Fruit fly (Drosophila melanogaster) whole organism, embryonic: Measurements from ENCODE around the gene Spn38F.

Source experiments
- Aef1 ChIP-seq: fragments of 200-800 bp; sonication (Bioruptor generic); IDR thresholded peaks from 3 replicates; pipeline ENCODE4 v1.3.6; 2022; ENCODE audit warnings: missing biosample characterization, missing genetic modification characterization
- C15 ChIP-seq: fragments of 200-800 bp; sonication (Bioruptor generic); IDR thresholded peaks from 3 replicates; pipeline ENCODE4 v1.3.6; 2022; ENCODE audit warnings: missing biosample characterization, missing genetic modification characterization
- CG12104 ChIP-seq: fragments of 200-800 bp; sonication (Bioruptor generic); optimal IDR thresholded peaks from 3 replicates; lab custom pipeline; 2016; ENCODE audit warnings: missing biosample characterization, missing genetic modification characterization
- CG12659 ChIP-seq: fragments of 200-800 bp; sonication (Bioruptor generic); optimal IDR thresholded peaks from 3 replicates; lab custom pipeline; 2017; ENCODE audit warnings: mild to moderate bottlenecking, missing biosample characterization, missing genetic modification reagents, missing genetic modification characterization
- CG14860 ChIP-seq: fragments of 200-800 bp; sonication (Bioruptor generic); IDR thresholded peaks from 3 replicates; pipeline ENCODE4 v1.3.6; 2022; ENCODE audit warnings: missing biosample characterization, missing genetic modification characterization; ENCODE audit not compliant: partially characterized antibody
- CG1529 ChIP-seq: fragments of 200-800 bp; sonication (Bioruptor generic); optimal IDR thresholded peaks from 3 replicates; lab custom pipeline; 2018; ENCODE audit warnings: missing biosample characterization, missing genetic modification characterization
- CG16815 ChIP-seq: fragments of 200-800 bp; sonication (Bioruptor generic); optimal IDR thresholded peaks from 3 replicates; lab custom pipeline; 2017; ENCODE audit warnings: missing biosample characterization, mild to moderate bottlenecking, missing genetic modification characterization
- CG17359 ChIP-seq: fragments of 200-800 bp; sonication (Bioruptor generic); optimal IDR thresholded peaks from 3 replicates; lab custom pipeline; 2018; ENCODE audit warnings: missing biosample characterization, mild to moderate bottlenecking, missing genetic modification characterization, moderate library complexity
- CG2712 ChIP-seq: fragments of 200-800 bp; optimal IDR thresholded peaks from 3 replicates; lab custom pipeline; 2019; ENCODE audit warnings: missing biosample characterization, mild to moderate bottlenecking, missing genetic modification characterization, moderate library complexity
- CG34376 ChIP-seq: fragments of 200-800 bp; sonication (Bioruptor generic); optimal IDR thresholded peaks from 2 replicates; lab custom pipeline; 2018; ENCODE audit warnings: missing biosample characterization, mild to moderate bottlenecking, missing genetic modification characterization
- CG3838 ChIP-seq: fragments of 200-800 bp; sonication (Bioruptor generic); optimal IDR thresholded peaks from 3 replicates; lab custom pipeline; 2016; ENCODE audit warnings: missing biosample characterization, missing genetic modification characterization
- CG3995 ChIP-seq: fragments of 200-800 bp; sonication (Bioruptor generic); optimal IDR thresholded peaks from 3 replicates; lab custom pipeline; 2016; ENCODE audit warnings: missing biosample characterization, missing genetic modification characterization
- CG4328 ChIP-seq: fragments of 200-800 bp; sonication (Bioruptor generic); optimal IDR thresholded peaks from 3 replicates; lab custom pipeline; 2017; ENCODE audit warnings: missing biosample characterization, missing genetic modification reagents, missing genetic modification characterization
- CG4730 ChIP-seq: fragments of 200-800 bp; sonication (Bioruptor generic); IDR thresholded peaks from 2 replicates; pipeline ENCODE4 v1.3.6; 2022; ENCODE audit warnings: missing biosample characterization, missing genetic modification characterization
- CG6654 ChIP-seq: fragments of 200-800 bp; sonication (Bioruptor generic); optimal IDR thresholded peaks from 2 replicates; lab custom pipeline; 2017; ENCODE audit warnings: missing biosample characterization, mild to moderate bottlenecking, missing genetic modification characterization
- CG6854 ChIP-seq: fragments of 200-800 bp; sonication (Bioruptor generic); optimal IDR thresholded peaks from 3 replicates; lab custom pipeline; 2017; ENCODE audit warnings: missing biosample characterization, mild to moderate bottlenecking, missing genetic modification characterization
- CG8089 ChIP-seq: fragments of 200-800 bp; sonication (Bioruptor generic); optimal IDR thresholded peaks from 3 replicates; lab custom pipeline; 2016; ENCODE audit warnings: missing biosample characterization, missing genetic modification characterization
- CG8290 ChIP-seq, 3 experiments: fragments of 200-800 bp; sonication (Bioruptor generic); optimal IDR thresholded peaks; 2 replicates each; lab custom pipeline; 2016 to 2019; ENCODE audit warnings: missing biosample characterization in 3 of 3, missing genetic modification characterization in 3 of 3, mild to moderate bottlenecking in 2 of 3, moderate library complexity in 1 of 3
- CG8765 ChIP-seq: fragments of 200-800 bp; sonication (Bioruptor generic); IDR thresholded peaks from 2 replicates; pipeline ENCODE4 v1.3.6; 2022; ENCODE audit warnings: missing biosample characterization, missing genetic modification characterization
- CG9727 ChIP-seq: fragments of 200-800 bp; sonication (Bioruptor generic); optimal IDR thresholded peaks from 3 replicates; lab custom pipeline; 2017; ENCODE audit warnings: missing biosample characterization, mild to moderate bottlenecking, missing genetic modification characterization
- CG9817 ChIP-seq: fragments of 200-800 bp; sonication (Bioruptor generic); optimal IDR thresholded peaks from 2 replicates; lab custom pipeline; 2018; ENCODE audit warnings: missing biosample characterization, mild to moderate bottlenecking, missing genetic modification characterization, moderate library complexity
- Dip3 ChIP-seq: fragments of 200-800 bp; sonication (Bioruptor generic); optimal IDR thresholded peaks from 3 replicates; lab custom pipeline; 2016; ENCODE audit warnings: missing biosample characterization, missing genetic modification characterization
- Fer2 ChIP-seq: fragments of 200-800 bp; sonication (Bioruptor generic); optimal IDR thresholded peaks from 2 replicates; lab custom pipeline; 2018; ENCODE audit warnings: missing biosample characterization, mild to moderate bottlenecking, missing genetic modification characterization, moderate library complexity
- MTF-1 ChIP-seq: fragments of 200-800 bp; sonication (Bioruptor generic); optimal IDR thresholded peaks from 2 replicates; lab custom pipeline; 2018; ENCODE audit warnings: missing biosample characterization, mild to moderate bottlenecking, missing genetic modification characterization, borderline replicate concordance
- Oaz ChIP-seq: fragments of 200-800 bp; sonication (Bioruptor generic); IDR thresholded peaks from 2 replicates; pipeline ENCODE4 v1.3.6; 2022; ENCODE audit warnings: missing biosample characterization, missing genetic modification characterization
- Poxn ChIP-seq: fragments of 200-800 bp; sonication (Bioruptor generic); IDR thresholded peaks from 2 replicates; pipeline ENCODE4 v1.3.6; 2022; ENCODE audit warnings: missing biosample characterization, missing genetic modification characterization
- ac ChIP-seq: fragments of 200-800 bp; sonication (Bioruptor generic); optimal IDR thresholded peaks from 3 replicates; lab custom pipeline; 2017; ENCODE audit warnings: missing biosample characterization, mild to moderate bottlenecking, missing genetic modification characterization
- ato ChIP-seq: fragments of 200-800 bp; sonication (Bioruptor generic); IDR thresholded peaks from 2 replicates; pipeline ENCODE4 v1.3.6; 2022; ENCODE audit warnings: missing biosample characterization, missing genetic modification characterization; ENCODE audit not compliant: partially characterized antibody
- caup ChIP-seq: fragments of 200-800 bp; sonication (Bioruptor generic); optimal IDR thresholded peaks from 3 replicates; lab custom pipeline; 2017; ENCODE audit warnings: missing biosample characterization, mild to moderate bottlenecking, missing genetic modification characterization, moderate library complexity; ENCODE audit not compliant: severe bottlenecking
- chn ChIP-seq: fragments of 200-800 bp; sonication (Bioruptor generic); optimal IDR thresholded peaks from 2 replicates; lab custom pipeline; 2016; ENCODE audit warnings: missing biosample characterization, missing genetic modification characterization
- dati ChIP-seq: fragments of 200-800 bp; sonication (Bioruptor generic); IDR thresholded peaks from 2 replicates; pipeline ENCODE4 v1.3.6; 2022; ENCODE audit warnings: missing biosample characterization, missing genetic modification characterization
- gce ChIP-seq: fragments of 200-800 bp; sonication (Bioruptor generic); IDR thresholded peaks from 3 replicates; pipeline ENCODE4 v1.3.6; 2022; ENCODE audit warnings: missing biosample characterization, missing genetic modification characterization
- gcm ChIP-seq: fragments of 200-800 bp; sonication (Bioruptor generic); optimal IDR thresholded peaks from 2 replicates; lab custom pipeline; 2019; ENCODE audit warnings: missing biosample characterization, mild to moderate bottlenecking, missing genetic modification characterization, moderate library complexity
- gfzf ChIP-seq: fragments of 200-800 bp; sonication (Bioruptor generic); optimal IDR thresholded peaks from 2 replicates; lab custom pipeline; 2016; ENCODE audit warnings: missing biosample characterization, mild to moderate bottlenecking, missing genetic modification characterization, moderate library complexity
- ham ChIP-seq: fragments of 200-800 bp; sonication (Bioruptor generic); IDR thresholded peaks from 2 replicates; pipeline ENCODE4 v1.3.6; 2022; ENCODE audit warnings: missing biosample characterization, missing genetic modification characterization
- hbn ChIP-seq: fragments of 200-800 bp; sonication (Bioruptor generic); IDR thresholded peaks from 2 replicates; pipeline ENCODE4 v1.3.6; 2022; ENCODE audit warnings: missing biosample characterization, missing genetic modification characterization; ENCODE audit not compliant: partially characterized antibody
- her ChIP-seq: fragments of 200-800 bp; sonication (Bioruptor generic); optimal IDR thresholded peaks from 2 replicates; lab custom pipeline; 2016; ENCODE audit warnings: missing biosample characterization, missing genetic modification characterization
- lab ChIP-seq: fragments of 200-800 bp; sonication (Bioruptor generic); optimal IDR thresholded peaks from 3 replicates; lab custom pipeline; 2017; ENCODE audit warnings: missing biosample characterization, missing genetic modification characterization, mild to moderate bottlenecking, moderate library complexity, missing genetic modification reagents
- nmo ChIP-seq: fragments of 200-800 bp; sonication (Bioruptor generic); optimal IDR thresholded peaks from 2 replicates; lab custom pipeline; 2018; ENCODE audit warnings: missing biosample characterization, mild to moderate bottlenecking, missing genetic modification characterization, moderate library complexity
- pita ChIP-seq: fragments of 200-800 bp; sonication (Bioruptor generic); optimal IDR thresholded peaks from 2 replicates; lab custom pipeline; 2017; ENCODE audit warnings: missing biosample characterization, mild to moderate bottlenecking, missing genetic modification characterization
- prd ChIP-seq, 3 experiments: fragments of >200 bp in 2 of 3; fragments of 200-800 bp in 1 of 3; sonication (Bioruptor generic) in 1 of 3; optimal IDR thresholded peaks in 2 of 3; IDR thresholded peaks in 1 of 3; 2 replicates in 2 of 3; 3 replicates in 1 of 3; pipeline versions ENCODE4 v1.3.6 to Lab custom; 2017 to 2022; ENCODE audit warnings: missing biosample characterization in 1 of 3, missing genetic modification characterization in 1 of 3
- psq ChIP-seq: fragments of 200-800 bp; sonication (Bioruptor generic); optimal IDR thresholded peaks from 2 replicates; lab custom pipeline; 2017; ENCODE audit warnings: missing biosample characterization, missing genetic modification characterization
- sc ChIP-seq, 3 experiments: fragments of >200 bp in 2 of 3; fragments of 200-800 bp in 1 of 3; sonication (Bioruptor generic) in 1 of 3; optimal IDR thresholded peaks; 2 replicates in 2 of 3; 3 replicates in 1 of 3; lab custom pipeline; 2017; ENCODE audit warnings: mild to moderate bottlenecking in 1 of 3, missing biosample characterization in 1 of 3, missing genetic modification characterization in 1 of 3, missing genetic modification reagents in 1 of 3
- sima ChIP-seq: fragments of 200-800 bp; sonication (Bioruptor generic); optimal IDR thresholded peaks from 2 replicates; lab custom pipeline; 2016; ENCODE audit warnings: missing biosample characterization, missing genetic modification characterization
- so ChIP-seq: fragments of 200-800 bp; sonication (Bioruptor generic); IDR thresholded peaks from 3 replicates; pipeline ENCODE4 v1.3.6; 2022; ENCODE audit warnings: missing biosample characterization, missing genetic modification characterization
- sr ChIP-seq: fragments of 200-800 bp; sonication (Bioruptor generic); IDR thresholded peaks from 3 replicates; pipeline ENCODE4 v1.3.6; 2022; ENCODE audit warnings: missing biosample characterization, missing genetic modification characterization
- yki ChIP-seq: fragments of >200 bp; optimal IDR thresholded peaks from 3 replicates; lab custom pipeline; 2018
- zen ChIP-seq: fragments of 200-800 bp; sonication (Bioruptor generic); optimal IDR thresholded peaks from 3 replicates; lab custom pipeline; 2018; ENCODE audit warnings: missing biosample characterization, mild to moderate bottlenecking, missing genetic modification characterization, moderate library complexity
- zen2 ChIP-seq: fragments of 200-800 bp; sonication (Bioruptor generic); IDR thresholded peaks from 3 replicates; pipeline ENCODE4 v1.3.6; 2022; ENCODE audit warnings: missing biosample characterization, missing genetic modification characterization; ENCODE audit not compliant: partially characterized antibody

Gene Spn38F

DNA sequence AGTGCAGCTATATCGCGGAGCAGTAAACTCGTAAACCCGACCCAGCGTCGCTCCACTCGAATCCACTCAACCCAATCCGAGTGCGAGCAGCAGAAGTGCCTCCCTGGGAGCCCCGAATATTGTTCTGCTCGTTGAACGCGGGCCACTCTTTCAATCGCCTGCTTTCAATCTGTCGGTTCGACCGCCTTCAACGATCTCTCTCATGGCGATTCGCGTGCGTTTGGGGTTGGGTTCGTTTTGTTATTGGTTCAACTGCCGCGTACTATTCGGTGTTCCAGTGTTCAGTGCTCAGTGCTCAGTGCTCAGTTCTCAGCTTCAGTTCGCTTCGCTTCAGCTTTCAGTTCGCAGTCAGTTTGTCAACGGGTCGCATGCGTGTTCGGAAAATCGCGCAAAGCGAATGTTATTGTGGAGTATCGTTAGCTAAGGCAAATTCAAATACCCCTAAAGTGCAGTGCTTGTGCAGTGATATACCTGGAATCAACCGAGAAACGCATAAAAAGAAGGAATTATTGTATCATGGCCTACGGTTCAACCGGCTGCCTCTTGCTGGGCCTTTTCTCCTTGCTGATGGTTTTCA is 2.8 kb upstream of the Spn38F start, which contains the start of gene CG31676 (continued):
- no peak for TF ChIP-seq pita (GFP tag; lab: Kevin White, UChicago)
- TF ChIP-seq ham (GFP tag; lab: Robert Waterston, UW) = no peak
- TF ChIP-seq CG1529 (GFP tag; lab: Kevin White, UChicago) = no peak
- TF ChIP-seq gfzf = no peak
- TF ChIP-seq MTF-1 = no peak
- TF ChIP-seq CG16815 = no peak
- TF ChIP-seq CG4328 (GFP tag; lab: Kevin White, UChicago) = peak; percentile 16
- 0 out of 3 replicates have a peak, but pooled peaks have one; percentile 21 for TF ChIP-seq so
- TF ChIP-seq zen = no peak
- TF ChIP-seq CG12104 (GFP tag; lab: Kevin White, UChicago) = no peak
- peak; percentile 56 for TF ChIP-seq caup
- no peak for TF ChIP-seq dati
- no peak for TF ChIP-seq yki (lab: Kevin White, UChicago)
- TF ChIP-seq CG6654 (GFP tag; lab: Kevin White, UChicago) = no peak
- no peak for TF ChIP-seq Aef1 (GFP tag; lab: Robert Waterston, UW)
- no peak for TF ChIP-seq CG14860 (GFP tag; lab: Robert Waterston, UW)
- TF ChIP-seq CG2712 (tag; lab: Kevin White, UChicago) = no peak
- TF ChIP-seq ato (GFP tag; lab: Robert Waterston, UW) = no peak
- no peak for TF ChIP-seq chn
- no peak for TF ChIP-seq ac
- TF ChIP-seq CG8765 = no peak
- TF ChIP-seq Fer2 (tag; lab: Kevin White, UChicago) = no peak
- TF ChIP-seq C15 (GFP tag; lab: Robert Waterston, UW) = no peak
- no peak for TF ChIP-seq Oaz (GFP tag; lab: Robert Waterston, UW)
- no peak for TF ChIP-seq gcm (GFP tag; lab: Kevin White, UChicago)
- TF ChIP-seq sr (GFP tag; lab: Robert Waterston, UW) = no peak
- no peak for TF ChIP-seq CG12659 (GFP tag; lab: Kevin White, UChicago)
- TF ChIP-seq CG3995 (GFP tag; lab: Kevin White, UChicago) = no peak
- no peak for TF ChIP-seq nmo (GFP tag; lab: Kevin White, UChicago)
- no peak for TF ChIP-seq CG9817 (tag; lab: Kevin White, UChicago)
- peak; percentile 61 for TF ChIP-seq CG34376
- no peak for TF ChIP-seq Poxn (GFP tag; lab: Robert Waterston, UW)
- peak; percentile 24 for TF ChIP-seq her (GFP tag; lab: Kevin White, UChicago)
- no peak for TF ChIP-seq CG17359 (tag; lab: Kevin White, UChicago)
- TF ChIP-seq sc (optimal IDR thresholded peaks at IDR 0.05; lab: Kevin White, UChicago) = no peak
- no peak for TF ChIP-seq sc (GFP tag; optimal IDR thresholded peaks at IDR 0.05; lab: Kevin White, UChicago)
- TF ChIP-seq Dip3 = no peak
- no peak for TF ChIP-seq sima (GFP tag; lab: Kevin White, UChicago)
- TF ChIP-seq psq = no peak
- TF ChIP-seq gce (GFP tag; lab: Robert Waterston, UW) = peak; percentile 54; the same call in 2 of the 3 replicates
- no peak for TF ChIP-seq hbn (GFP tag; lab: Robert Waterston, UW)
- TF ChIP-seq CG9727 (GFP tag; lab: Kevin White, UChicago) = no peak
- TF ChIP-seq CG6854 (GFP tag; lab: Kevin White, UChicago) = peak; percentile 45
- no peak for TF ChIP-seq CG8089 (GFP tag; lab: Kevin White, UChicago)
- no peak for TF ChIP-seq CG3838 (GFP tag; lab: Kevin White, UChicago)
- TF ChIP-seq zen2 (GFP tag; lab: Robert Waterston, UW) = no peak
- no peak for TF ChIP-seq CG8290 (GFP tag; optimal IDR thresholded peaks at IDR 0.05; lab: Kevin White, UChicago)
- TF ChIP-seq CG8290 (tag; optimal IDR thresholded peaks at IDR 0.05; lab: Kevin White, UChicago) = no peak
- peak; percentile 53 for TF ChIP-seq lab
- TF ChIP-seq prd (optimal IDR thresholded peaks at IDR 0.05; lab: Kevin White, UChicago) = no peak
- no peak for TF ChIP-seq prd (GFP tag; IDR thresholded peaks at IDR 0.05; lab: Robert Waterston, UW)
- no peak for TF ChIP-seq CG4730 (GFP tag; lab: Robert Waterston, UW)
